Worm (Caenorhabditis elegans): ENCODE measurements around the gene srd-5.

srd-5 gene

DNA sequence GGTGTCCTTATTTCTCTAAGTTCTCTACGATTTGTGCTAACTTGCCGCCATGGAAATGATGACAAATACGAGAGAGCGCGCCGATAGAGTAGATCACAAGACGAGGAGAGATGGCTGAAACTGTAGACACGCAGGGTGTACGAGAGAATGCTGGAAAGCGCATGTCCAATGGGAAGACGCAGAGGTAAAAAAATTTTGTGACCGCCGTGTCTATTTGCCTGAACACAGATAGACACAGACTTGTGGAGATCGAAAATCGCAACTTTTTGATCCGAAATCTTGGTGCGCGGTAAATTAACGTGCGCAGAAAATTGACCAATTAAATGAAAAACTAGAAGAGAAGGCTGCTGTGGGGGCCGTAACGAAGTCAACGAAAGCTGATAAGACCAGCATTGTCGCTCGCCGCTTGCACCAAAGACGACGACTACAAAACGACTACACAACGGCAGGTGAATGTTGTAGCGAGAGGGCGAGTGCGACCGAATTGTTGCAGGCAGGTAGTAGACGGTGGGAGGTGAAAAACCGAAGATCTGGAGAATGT lies 17.1 kb downstream of the srd-5 start (continued):
- TF ChIP-seq ZK185.1 (tag; optimal IDR thresholded peaks at IDR 0.05; ENCODE audit: poor library complexity, severe bottlenecking) (peak; percentile 57), madf-6 (GFP tag; IDR thresholded peaks at IDR 0.05) (peak; percentile 86), tbx-9 (tag; optimal IDR thresholded peaks at IDR 0.05; ENCODE audit: borderline replicate concordance) (no peak)

DNA sequence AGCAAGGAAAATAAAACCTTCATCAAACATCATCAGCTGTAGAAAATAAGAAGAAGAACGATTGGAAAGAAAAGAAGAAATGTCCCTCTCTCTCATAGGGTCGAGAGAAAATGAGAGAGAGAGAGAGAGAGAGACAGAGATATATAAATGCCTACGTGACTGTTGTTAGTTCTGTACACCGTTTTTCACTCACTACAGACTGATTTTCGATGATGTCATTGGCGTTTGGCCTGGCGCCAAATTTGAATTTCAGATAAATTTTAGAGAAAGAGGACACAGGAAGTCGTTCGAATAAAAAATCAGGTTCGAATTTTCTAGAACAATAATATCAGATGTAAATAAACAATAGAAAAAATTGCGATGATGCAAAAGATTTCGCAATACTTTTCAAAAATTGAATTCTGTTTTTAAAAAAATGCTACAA lies 18.4 kb downstream of the srd-5 start:
- TF ChIP-seq tbp1 (GFP tag; optimal IDR thresholded peaks at IDR 0.05) (peak; percentile 19), hsf-1 (GFP tag; IDR thresholded peaks at IDR 0.05) (no peak), nhr-90 (tag; optimal IDR thresholded peaks at IDR 0.05) (peak; percentile 23), ceh-91 (GFP tag; IDR thresholded peaks at IDR 0.05) (no peak), Y67H2A.10 (GFP tag; conservative IDR thresholded peaks at IDR 0.05) (no peak), rec-8 (tag; optimal IDR thresholded peaks at IDR 0.05) (no peak), dox-1 (GFP tag; IDR thresholded peaks at IDR 0.05) (0 out of 2 replicates have a peak, but pooled peaks have one; percentile 19), attf-5 (GFP tag; optimal IDR thresholded peaks at IDR 0.05) (peak; percentile 41), atf-7 (tag; optimal IDR thresholded peaks at IDR 0.05) (peak; percentile 88), nfyb-1 (GFP tag; IDR thresholded peaks at IDR 0.05) (peak; percentile 59; the same call in 1 of the 2 replicates), somi-1 (GFP tag; optimal IDR thresholded peaks at IDR 0.05) (peak; percentile 43), madf-10 (tag; optimal IDR thresholded peaks at IDR 0.05) (no peak), D2030.7 (GFP tag; IDR thresholded peaks at IDR 0.05) (no peak), K11D2.4 (GFP tag; IDR thresholded peaks at IDR 0.05) (peak; percentile 48; the same call in 1 of the 2 replicates), lin-40 (tag; optimal IDR thresholded peaks at IDR 0.05) (peak; percentile 66), ama-1 (optimal IDR thresholded peaks at IDR 0.05) (peak; percentile 60), ama-1 (GFP tag; optimal IDR thresholded peaks at IDR 0.05) (no peak), dpff-1 (tag; optimal IDR thresholded peaks at IDR 0.05) (no peak), lin-54 (GFP tag; optimal IDR thresholded peaks at IDR 0.05) (peak; percentile 71), lin-26 (GFP tag; IDR thresholded peaks at IDR 0.05) (0 out of 2 replicates have a peak, but pooled peaks have one; percentile 53), ztf-26 (tag; optimal IDR thresholded peaks at IDR 0.05) (peak; percentile 68), C06A6.2 (GFP tag; conservative IDR thresholded peaks at IDR 0.05) (peak; percentile 61; the same call in 1 of the 2 replicates), cebp-1 (GFP tag; IDR thresholded peaks at IDR 0.05) (peak; percentile 85), cebp-1 (tag; optimal IDR thresholded peaks at IDR 0.05) (peak; percentile 94), C17E4.6 (GFP tag; IDR thresholded peaks at IDR 0.05) (no peak)

DNA sequence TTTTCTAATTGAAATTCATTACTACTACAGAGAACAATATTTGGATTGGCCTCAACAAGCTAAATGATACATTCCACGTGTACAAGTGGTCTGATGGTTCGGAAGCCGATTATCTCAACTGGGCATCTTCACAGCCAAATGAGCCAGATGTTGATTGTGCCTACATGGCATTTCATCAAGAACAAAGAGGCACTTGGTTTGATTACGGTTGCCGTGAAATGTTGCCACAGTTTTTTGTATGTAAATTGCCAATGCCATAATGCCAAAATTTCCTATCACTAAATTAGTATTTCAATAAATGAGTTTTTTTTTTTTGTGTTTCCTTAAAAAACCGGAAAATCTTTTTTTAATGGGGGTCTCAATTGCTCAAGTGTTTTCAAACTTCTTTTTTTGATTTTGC lies 19.6 kb downstream of the srd-5 start:
- TF ChIP-seq zim-3 (tag; optimal IDR thresholded peaks at IDR 0.05) (no peak), die-1 (tag; optimal IDR thresholded peaks at IDR 0.05) (no peak)

DNA sequence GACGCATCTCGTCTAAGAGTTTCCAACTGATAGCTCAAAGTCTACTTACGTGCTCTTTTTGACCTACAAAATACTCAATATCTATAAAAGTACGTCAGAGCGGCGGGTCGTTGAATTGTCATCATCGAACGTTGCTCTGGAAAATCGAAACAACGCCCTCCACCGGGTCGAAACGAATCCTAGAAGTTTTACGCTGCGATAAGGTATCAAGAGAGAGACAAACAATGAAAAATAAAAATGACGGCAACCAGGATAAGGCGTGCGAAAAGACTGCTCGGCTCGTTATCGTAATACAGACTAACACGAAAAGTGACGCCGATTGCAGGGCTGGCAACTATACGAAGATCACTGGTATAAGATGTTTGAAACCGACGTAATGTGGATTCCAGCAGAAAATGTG lies 20.1 kb downstream of the srd-5 start:
- TF ChIP-seq ceh-58 (GFP tag; IDR thresholded peaks at IDR 0.05) (no peak), unc-62 (GFP tag; optimal IDR thresholded peaks at IDR 0.05) (no peak), mcd-1 (GFP tag; IDR thresholded peaks at IDR 0.05) (0 out of 2 replicates have a peak, but pooled peaks have one; percentile 6), hsf-1 (GFP tag; IDR thresholded peaks at IDR 0.05) (no peak), nhr-90 (tag; optimal IDR thresholded peaks at IDR 0.05) (peak; percentile 21), D2030.7 (GFP tag; IDR thresholded peaks at IDR 0.05) (no peak), madf-3 (GFP tag; IDR thresholded peaks at IDR 0.05) (no peak), sea-2 (GFP tag; IDR thresholded peaks at IDR 0.05) (no peak), chd-7 (tag; optimal IDR thresholded peaks at IDR 0.05) (no peak), ccch-3 (GFP tag; optimal IDR thresholded peaks at IDR 0.05) (no peak), atf-7 (tag; optimal IDR thresholded peaks at IDR 0.05) (peak; percentile 38), dox-1 (GFP tag; IDR thresholded peaks at IDR 0.05) (peak; percentile 59; the same call in 1 of the 2 replicates), die-1 (tag; optimal IDR thresholded peaks at IDR 0.05) (no peak), Y95B8A.8 (GFP tag; IDR thresholded peaks at IDR 0.05) (no peak), hmg-20 (GFP tag; IDR thresholded peaks at IDR 0.05) (no peak), Y79H2A.3 (GFP tag; conservative IDR thresholded peaks at IDR 0.05) (no peak), pha-4 (tag; optimal IDR thresholded peaks at IDR 0.05) (peak; percentile 65), nhr-80 (tag; optimal IDR thresholded peaks at IDR 0.05) (peak; percentile 92), Y53G8AR.9 (GFP tag; conservative IDR thresholded peaks at IDR 0.05) (0 out of 2 replicates have a peak, but pooled peaks have one; percentile 41), ztf-26 (tag; optimal IDR thresholded peaks at IDR 0.05) (no peak), K12H6.12 (tag; optimal IDR thresholded peaks at IDR 0.05) (no peak), madf-8 (GFP tag; conservative IDR thresholded peaks at IDR 0.05) (no peak)

Measured in whole organism, young adult.